Worm (Caenorhabditis elegans) whole organism, late embryonic: ENCODE results near the gene fkh-7.

ENCODE experiments used
- K02D7.2 ChIP-seq: sonication (generic microtip); optimal IDR thresholded peaks from 2 replicates; lab custom pipeline; 2017; ENCODE audit warnings: mild to moderate bottlenecking, missing genetic modification characterization, missing compliant biosample characterization
- K09A11.1 ChIP-seq: sonication (generic microtip); optimal IDR thresholded peaks from 2 replicates; lab custom pipeline; 2017; ENCODE audit warnings: antibody characterized with exemption, mild to moderate bottlenecking, missing genetic modification characterization, missing compliant biosample characterization; ENCODE audit not compliant: insufficient read depth
- ceh-22 ChIP-seq: sonication (generic microtip); optimal IDR thresholded peaks from 2 replicates; lab custom pipeline; 2017; ENCODE audit warnings: missing biosample characterization, missing genetic modification characterization
- ceh-31 ChIP-seq: sonication (generic microtip); optimal IDR thresholded peaks from 2 replicates; lab custom pipeline; 2016; ENCODE audit warnings: missing genetic modification characterization, missing compliant biosample characterization
- ceh-45 ChIP-seq: fragments of 200-800 bp; sonication (Bioruptor generic); IDR thresholded peaks from 2 replicates; pipeline ENCODE4 v1.3.6; 2022; ENCODE audit warnings: missing genetic modification reagents, missing genetic modification characterization, missing compliant biosample characterization
- ceh-9 ChIP-seq: sonication (generic microtip); optimal IDR thresholded peaks from 2 replicates; lab custom pipeline; 2016; ENCODE audit warnings: mild to moderate bottlenecking, missing genetic modification characterization, inconsistent platforms, missing compliant biosample characterization
- che-1 ChIP-seq: sonication (generic microtip); optimal IDR thresholded peaks from 2 replicates; lab custom pipeline; 2016; ENCODE audit warnings: mild to moderate bottlenecking, missing genetic modification characterization, missing compliant biosample characterization
- elt-2 ChIP-seq: sonication (generic microtip); optimal IDR thresholded peaks from 2 replicates; lab custom pipeline; 2016; ENCODE audit warnings: missing genetic modification reagents, missing genetic modification characterization, missing compliant biosample characterization
- elt-4 ChIP-seq: sonication (generic microtip); optimal IDR thresholded peaks from 2 replicates; lab custom pipeline; 2016; ENCODE audit warnings: missing genetic modification characterization, missing compliant biosample characterization
- ets-4 ChIP-seq: sonication (generic microtip); optimal IDR thresholded peaks from 2 replicates; lab custom pipeline; 2016; ENCODE audit warnings: missing genetic modification characterization, missing compliant biosample characterization
- eyg-1 ChIP-seq: sonication (generic microtip); optimal IDR thresholded peaks from 2 replicates; lab custom pipeline; 2016; ENCODE audit warnings: missing genotype, missing genetic modification characterization, missing compliant biosample characterization
- fkh-10 ChIP-seq: fragments of 150-350 bp; optimal IDR thresholded peaks from 2 replicates; lab custom pipeline; 2014; ENCODE audit warnings: missing biosample characterization, missing genetic modification reagents, missing genetic modification characterization
- hlh-13 ChIP-seq: fragments of 200-800 bp; sonication (Bioruptor generic); optimal IDR thresholded peaks from 2 replicates; lab custom pipeline; 2018; ENCODE audit warnings: mild to moderate bottlenecking, missing genetic modification characterization, missing compliant biosample characterization
- hlh-30 ChIP-seq: sonication (generic microtip); optimal IDR thresholded peaks from 2 replicates; lab custom pipeline; 2017; ENCODE audit warnings: antibody characterized with exemption, missing genetic modification characterization, missing compliant biosample characterization; ENCODE audit not compliant: insufficient read depth
- hlh-6 ChIP-seq: sonication (generic microtip); optimal IDR thresholded peaks from 2 replicates; lab custom pipeline; 2016; ENCODE audit warnings: missing genotype, missing genetic modification characterization, missing compliant biosample characterization
- lim-6 ChIP-seq: sonication (generic microtip); optimal IDR thresholded peaks from 2 replicates; lab custom pipeline; 2016; ENCODE audit warnings: missing genetic modification characterization, missing compliant biosample characterization
- lin-11 ChIP-seq: fragments of 200-800 bp; sonication (Bioruptor generic); optimal IDR thresholded peaks from 2 replicates; lab custom pipeline; 2018; ENCODE audit warnings: mild to moderate bottlenecking, missing genetic modification characterization, missing compliant biosample characterization
- madf-2 ChIP-seq: sonication (generic microtip); optimal IDR thresholded peaks from 2 replicates; lab custom pipeline; 2017; ENCODE audit warnings: missing genetic modification characterization, missing compliant biosample characterization
- nfya-1 ChIP-seq: sonication (generic microtip); optimal IDR thresholded peaks from 2 replicates; lab custom pipeline; 2017; ENCODE audit warnings: missing genetic modification characterization, mild to moderate bottlenecking, missing compliant biosample characterization, antibody characterized with exemption, moderate library complexity
- pat-9 ChIP-seq: fragments of 200-800 bp; sonication (Bioruptor generic); optimal IDR thresholded peaks from 2 replicates; lab custom pipeline; 2018; ENCODE audit warnings: mild to moderate bottlenecking, missing genetic modification characterization, moderate library complexity, missing compliant biosample characterization
- pha-2 ChIP-seq: sonication (generic microtip); optimal IDR thresholded peaks from 2 replicates; lab custom pipeline; 2017; ENCODE audit warnings: mild to moderate bottlenecking, missing genetic modification characterization, missing compliant biosample characterization
- pqm-1 ChIP-seq: sonication (generic microtip); optimal IDR thresholded peaks from 2 replicates; lab custom pipeline; 2016; ENCODE audit warnings: missing genetic modification characterization, missing compliant biosample characterization
- pros-1 ChIP-seq: fragments of 150-350 bp; optimal IDR thresholded peaks from 2 replicates; lab custom pipeline; 2014; ENCODE audit warnings: missing biosample characterization, missing genetic modification reagents, missing genetic modification characterization
- ref-2 ChIP-seq: sonication (generic microtip); optimal IDR thresholded peaks from 2 replicates; lab custom pipeline; 2016; ENCODE audit warnings: missing genetic modification characterization, missing compliant biosample characterization
- rnt-1 ChIP-seq: sonication (generic microtip); optimal IDR thresholded peaks from 2 replicates; lab custom pipeline; 2016; ENCODE audit warnings: missing genetic modification characterization, missing compliant biosample characterization
- sox-2 ChIP-seq: fragments of 200-800 bp; sonication (Bioruptor generic); IDR thresholded peaks from 2 replicates; pipeline ENCODE4 v1.3.6; 2022; ENCODE audit warnings: missing genetic modification reagents, missing genetic modification characterization, missing compliant biosample characterization
- tbx-2 ChIP-seq: sonication (generic microtip); optimal IDR thresholded peaks from 2 replicates; lab custom pipeline; 2016; ENCODE audit warnings: missing genetic modification characterization, missing compliant biosample characterization
- tbx-7 ChIP-seq: sonication (generic microtip); optimal IDR thresholded peaks from 2 replicates; lab custom pipeline; 2016; ENCODE audit warnings: missing genotype, missing genetic modification characterization, missing compliant biosample characterization
- unc-3 ChIP-seq, 2 experiments: fragments of 200-800 bp in 1 of 2; sonication (Bioruptor generic) in 1 of 2; sonication (generic microtip) in 1 of 2; conservative IDR thresholded peaks in 1 of 2; optimal IDR thresholded peaks in 1 of 2; 2 replicates each; pipeline versions ENCODE4 v1.3.6 to Lab custom; 2016 to 2022; ENCODE audit warnings: missing compliant biosample characterization in 2 of 2, missing genetic modification characterization in 2 of 2, missing genetic modification reagents in 1 of 2
- unc-42 ChIP-seq: sonication (generic microtip); optimal IDR thresholded peaks from 2 replicates; lab custom pipeline; 2016; ENCODE audit warnings: missing genotype, missing genetic modification characterization, missing compliant biosample characterization
- unc-86 ChIP-seq: sonication (generic microtip); optimal IDR thresholded peaks from 2 replicates; lab custom pipeline; 2016; ENCODE audit warnings: missing genetic modification characterization, missing compliant biosample characterization
- zip-5 ChIP-seq: sonication (generic microtip); optimal IDR thresholded peaks from 2 replicates; lab custom pipeline; 2016; ENCODE audit warnings: missing genetic modification characterization, missing compliant biosample characterization
- ztf-16 ChIP-seq: sonication (generic microtip); optimal IDR thresholded peaks from 2 replicates; lab custom pipeline; 2017; ENCODE audit warnings: missing genetic modification characterization, missing compliant biosample characterization

Gene fkh-7

DNA sequence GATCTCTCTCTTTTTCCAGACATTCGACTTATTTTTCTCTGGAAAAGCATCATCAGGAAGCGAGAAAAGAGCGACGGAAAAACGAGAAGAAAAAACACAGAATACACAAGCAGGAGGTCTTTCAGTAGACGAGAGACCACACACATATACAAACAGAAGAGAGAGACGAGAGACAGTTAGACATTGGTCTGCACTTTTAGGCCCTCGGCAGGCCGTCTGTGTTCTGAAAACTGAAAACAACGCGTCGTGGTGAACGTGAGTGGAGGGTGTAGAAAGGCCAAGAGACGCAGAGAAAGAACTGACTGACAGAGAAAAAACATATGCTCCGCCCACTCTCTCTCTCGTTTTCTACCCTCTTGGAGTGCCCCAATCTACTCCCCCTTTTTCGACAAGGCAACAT is 2.2 kb upstream of the fkh-7 start:
- TF ChIP-seq rnt-1 (tag; lab: Kevin White, UChicago) (no peak), pat-9 (no peak), unc-3 (GFP tag; conservative IDR thresholded peaks at IDR 0.05; lab: Robert Waterston, UW) (no peak), unc-3 (tag; optimal IDR thresholded peaks at IDR 0.05; lab: Kevin White, UChicago) (no peak)

DNA sequence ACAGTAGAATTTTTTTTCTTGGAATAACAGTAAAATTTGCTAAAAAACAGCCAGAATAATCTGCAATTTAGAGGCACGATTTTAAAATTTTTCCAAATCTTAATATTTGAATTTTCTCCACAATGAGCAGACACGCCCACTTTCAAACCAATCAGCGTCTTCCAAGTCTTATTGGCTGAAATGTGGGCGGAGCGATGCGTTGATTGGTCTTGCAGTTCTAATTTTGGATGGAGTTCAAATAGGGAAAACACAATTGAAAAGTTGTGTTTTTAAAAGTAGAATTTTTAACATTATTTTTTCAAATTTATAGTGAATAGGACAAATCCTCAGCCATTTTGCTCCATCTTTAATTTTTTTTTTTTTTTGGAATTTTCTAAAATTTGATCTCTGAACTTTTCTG is 1.7 kb upstream of the fkh-7 start:
- TF ChIP-seq ceh-31 (tag; lab: Kevin White, UChicago) (no peak), nfya-1 (tag; lab: Kevin White, UChicago) (peak; percentile 92)
- TF ChIP-seq, all 69 proteins: peak for 1

DNA sequence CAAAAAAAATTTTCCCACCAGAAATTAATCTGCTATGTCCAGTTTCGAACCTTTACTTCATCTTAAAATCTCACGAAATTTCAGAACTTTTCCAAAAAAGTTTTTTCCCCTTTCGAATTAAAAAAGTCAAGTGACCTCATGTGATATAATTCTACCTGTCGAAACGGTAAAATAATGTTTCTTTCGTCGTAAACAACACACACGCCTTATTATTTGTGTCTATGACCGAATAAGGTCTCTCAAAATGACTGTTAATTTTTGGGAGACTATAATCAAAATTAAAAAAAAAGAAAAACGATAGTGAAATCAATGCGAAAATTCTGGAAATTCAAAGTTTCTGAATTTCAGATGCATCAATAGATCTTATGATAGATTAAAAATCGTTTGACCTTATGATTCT is 1.3 kb upstream of the fkh-7 start:
- TF ChIP-seq sox-2 (GFP tag; lab: Robert Waterston, UW) (no peak), ceh-9 (tag; lab: Kevin White, UChicago) (no peak), K09A11.1 (tag; lab: Kevin White, UChicago) (no peak), unc-86 (tag; lab: Kevin White, UChicago) (no peak), madf-2 (tag; lab: Kevin White, UChicago) (no peak), elt-4 (tag; lab: Kevin White, UChicago) (no peak), tbx-2 (tag; lab: Kevin White, UChicago) (no peak), unc-42 (tag; lab: Kevin White, UChicago) (no peak), fkh-10 (GFP tag; lab: Kevin White, UChicago) (no peak), ets-4 (tag; lab: Kevin White, UChicago) (no peak), ref-2 (tag; lab: Kevin White, UChicago) (no peak), eyg-1 (tag; lab: Kevin White, UChicago) (no peak), ceh-22 (tag; lab: Kevin White, UChicago) (no peak), K02D7.2 (tag; lab: Kevin White, UChicago) (no peak), zip-5 (tag; lab: Kevin White, UChicago) (no peak), unc-3 (GFP tag; conservative IDR thresholded peaks at IDR 0.05; lab: Robert Waterston, UW) (no peak), unc-3 (tag; optimal IDR thresholded peaks at IDR 0.05; lab: Kevin White, UChicago) (no peak), ztf-16 (tag; lab: Kevin White, UChicago) (no peak)

DNA sequence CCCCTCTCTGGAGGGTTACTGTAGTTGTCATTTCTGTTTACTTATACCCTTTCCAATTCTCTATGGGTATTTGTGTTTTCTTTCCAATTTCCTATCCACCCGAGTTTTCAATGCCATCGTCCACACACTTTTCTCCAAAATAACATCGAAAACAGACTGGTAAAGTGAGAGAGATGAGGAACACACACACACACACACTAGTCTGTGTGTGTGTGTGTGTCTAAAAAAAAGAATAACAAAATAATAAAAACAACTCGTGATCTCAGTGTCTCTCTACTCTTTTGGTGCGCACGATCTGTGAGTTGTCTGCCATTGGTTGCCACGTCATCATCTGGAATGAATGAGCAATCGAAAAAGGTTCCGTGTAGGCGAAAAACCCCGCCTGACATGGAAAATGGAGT is 1.8 kb downstream of the fkh-7 start:
- TF ChIP-seq elt-2 (tag; lab: Kevin White, UChicago) (peak; percentile 4), lim-6 (tag; lab: Kevin White, UChicago) (no peak)
- TF ChIP-seq, all 69 proteins: peak for 1

DNA sequence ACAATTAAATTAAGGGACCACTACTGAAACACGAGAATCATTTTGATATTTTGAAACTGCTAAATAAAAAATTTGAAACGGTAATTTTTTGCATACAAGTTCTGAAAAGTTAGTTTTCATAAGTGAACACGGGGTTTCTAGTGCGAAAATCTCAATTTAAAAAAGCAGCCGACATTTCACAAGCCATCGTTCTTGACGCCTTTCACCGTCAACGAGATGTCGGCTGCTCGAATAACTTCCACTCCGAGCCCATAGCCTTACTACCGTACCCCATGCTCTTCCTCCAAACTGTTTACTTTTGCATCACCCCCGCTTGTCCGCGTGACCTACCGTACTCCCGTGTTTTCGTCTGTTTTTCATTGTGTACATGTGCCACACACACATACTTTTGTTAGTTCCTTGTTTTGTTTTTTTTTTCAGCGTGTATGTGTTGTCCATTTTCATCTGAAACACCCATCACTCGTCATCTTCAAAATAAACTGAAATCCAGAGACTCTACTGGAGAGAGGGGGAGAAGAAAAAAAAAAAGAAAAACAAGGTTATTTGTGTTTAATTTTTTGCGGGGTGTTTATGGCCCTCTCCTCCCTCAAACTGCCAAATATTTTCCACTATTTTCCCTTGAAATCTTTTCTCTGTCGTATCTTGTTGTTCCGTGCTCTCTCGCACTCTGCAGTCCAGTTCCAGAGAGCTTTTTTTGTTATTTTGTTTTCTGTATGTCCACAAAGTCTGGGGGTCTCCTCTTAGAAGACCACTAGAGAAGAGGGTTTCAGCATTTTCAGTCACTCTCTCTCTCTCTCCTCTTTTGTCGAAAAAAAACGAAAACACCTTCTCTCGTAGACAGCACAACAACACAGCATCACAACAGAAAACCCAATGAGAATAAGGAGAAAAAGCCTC is 3.7 kb downstream of the fkh-7 start:
- TF ChIP-seq fkh-10 (GFP tag; lab: Kevin White, UChicago), result no peak
- no peak for TF ChIP-seq ceh-31 (tag; lab: Kevin White, UChicago)
- no peak for TF ChIP-seq ceh-45 (GFP tag; lab: Robert Waterston, UW)
- no peak for TF ChIP-seq unc-3 (GFP tag; conservative IDR thresholded peaks at IDR 0.05; lab: Robert Waterston, UW)
- TF ChIP-seq unc-3 (tag; optimal IDR thresholded peaks at IDR 0.05; lab: Kevin White, UChicago), result no peak
- TF ChIP-seq hlh-30, result peak; percentile 32
- TF ChIP-seq tbx-2 (tag; lab: Kevin White, UChicago), result no peak

DNA sequence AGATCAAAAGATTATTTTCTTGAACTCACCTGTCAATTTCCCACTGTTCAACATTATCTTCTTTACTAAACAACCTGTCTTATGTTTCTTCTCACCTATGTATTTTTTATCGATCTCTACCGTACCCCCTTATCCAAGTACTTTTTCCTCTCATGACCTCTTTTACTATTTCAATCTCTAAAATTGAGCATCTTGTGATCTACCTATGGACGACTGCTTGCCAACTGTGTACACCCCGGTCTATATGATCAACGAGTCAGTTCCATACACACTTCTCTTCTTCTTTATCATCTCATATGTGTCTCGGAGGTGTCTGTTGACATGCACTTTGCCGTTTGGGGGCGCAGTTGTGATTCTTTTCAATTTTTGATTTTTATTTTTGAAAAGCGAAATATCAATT is 5.6 kb downstream of the fkh-7 start:
- TF ChIP-seq pha-2 (no peak), tbx-7 (no peak), lin-11 (no peak), pros-1 (tag; lab: Kevin White, UChicago) (no peak), pqm-1 (tag; lab: Kevin White, UChicago) (no peak), hlh-6 (tag; lab: Kevin White, UChicago) (no peak), che-1 (no peak), hlh-30 (no peak), hlh-13 (GFP tag; lab: Kevin White, UChicago) (no peak)
